Worm (Caenorhabditis elegans): ENCODE results near the gene sgn-1.

ce11 chrII:8794072-8794471 lies 10.6 kb upstream of the sgn-1 start, which contains the start of gene F07H5.7:
- no peak for TF ChIP-seq hlh-26 (GFP tag; conservative IDR thresholded peaks at IDR 0.05)
- no peak for TF ChIP-seq K12H6.12 (tag; optimal IDR thresholded peaks at IDR 0.05)
- TF ChIP-seq ceh-79 (tag; optimal IDR thresholded peaks at IDR 0.05): no peak
- no peak for TF ChIP-seq unc-62 (GFP tag; optimal IDR thresholded peaks at IDR 0.05)
- no peak for TF ChIP-seq ama-1 (optimal IDR thresholded peaks at IDR 0.05)
- no peak for TF ChIP-seq ama-1 (GFP tag; optimal IDR thresholded peaks at IDR 0.05)
- no peak for TF ChIP-seq dpl-1 (GFP tag; optimal IDR thresholded peaks at IDR 0.05)
- no peak for TF ChIP-seq K11D2.4 (GFP tag; IDR thresholded peaks at IDR 0.05)
- TF ChIP-seq egrh-3 (GFP tag; IDR thresholded peaks at IDR 0.05): no peak
- TF ChIP-seq dpff-1 (tag; optimal IDR thresholded peaks at IDR 0.05): no peak
- no peak for TF ChIP-seq hmg-1.2 (GFP tag; IDR thresholded peaks at IDR 0.05)
- no peak for TF ChIP-seq madf-10 (tag; optimal IDR thresholded peaks at IDR 0.05)
- no peak for TF ChIP-seq F57C9.4 (tag; optimal IDR thresholded peaks at IDR 0.05)
